Fruit fly (Drosophila melanogaster) whole organism: ENCODE results near the gene eIF3l.

Experiments used
- CG8478 ChIP-seq: fragments of >200 bp; optimal IDR thresholded peaks from 2 replicates; lab custom pipeline; 2018; ENCODE audit warnings: inconsistent platforms
- EcR ChIP-seq, 2 experiments: fragments of >200 bp; optimal IDR thresholded peaks; 2 replicates each; lab custom pipeline; 2017; ENCODE audit warnings: missing biosample characterization in 2 of 2, missing genetic modification characterization in 2 of 2, missing genetic modification reagents in 2 of 2
- usp ChIP-seq: fragments of >200 bp; optimal IDR thresholded peaks from 2 replicates; lab custom pipeline; 2017; ENCODE audit warnings: missing biosample characterization, missing genetic modification characterization, mixed read lengths

DNA sequence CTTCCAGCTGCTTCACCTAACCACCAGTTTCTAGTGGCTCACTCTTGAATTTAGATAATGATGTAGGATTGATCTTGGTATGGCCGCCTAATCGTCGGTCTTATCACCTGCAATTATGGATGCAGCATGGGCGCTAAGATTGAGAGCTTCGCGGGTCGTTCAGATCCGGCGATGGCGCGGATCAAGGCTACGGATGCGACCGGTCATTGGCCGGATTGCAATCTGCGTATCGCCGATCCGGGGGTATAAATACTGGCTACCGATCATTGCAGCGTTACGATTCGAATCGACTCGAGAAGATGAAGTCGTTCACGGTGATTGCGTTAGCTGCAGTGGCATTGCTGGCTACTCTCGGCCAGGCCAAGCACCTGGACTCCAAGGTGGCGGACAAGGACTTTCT lies 16.8 kb downstream of the eIF3l start, which contains the start of gene Lsp2:
- no peak for TF ChIP-seq usp (GFP tag; lab: Kevin White, UChicago)
- no peak for TF ChIP-seq CG8478 (lab: Kevin White, UChicago)
- TF ChIP-seq EcR (GFP tag; optimal IDR thresholded peaks at IDR 0.05; lab: Kevin White, UChicago), result no peak
